Fruit fly (Drosophila melanogaster) whole organism, wandering third instar larva: ENCODE results near the gene CG8209.

Experiments
- Dfd ChIP-seq: fragments of >200 bp; optimal IDR thresholded peaks from 2 replicates; lab custom pipeline; 2017; ENCODE audit warnings: missing biosample characterization, missing genetic modification characterization
- Hr78 ChIP-seq: fragments of >200 bp; optimal IDR thresholded peaks from 2 replicates; lab custom pipeline; 2017; ENCODE audit warnings: missing biosample characterization, missing genetic modification characterization
- Mio ChIP-seq: sonication (Bioruptor generic); optimal IDR thresholded peaks from 2 replicates; lab custom pipeline; 2016; ENCODE audit warnings: missing biosample characterization, missing genetic modification characterization
- OdsH ChIP-seq: fragments of 200-800 bp; sonication (Bioruptor generic); optimal IDR thresholded peaks from 2 replicates; lab custom pipeline; 2016; ENCODE audit warnings: missing biosample characterization, mild to moderate bottlenecking, missing genetic modification characterization
- dmrt93B ChIP-seq: fragments of 200-800 bp; sonication (Bioruptor generic); optimal IDR thresholded peaks from 2 replicates; lab custom pipeline; 2018; ENCODE audit warnings: missing biosample characterization, mild to moderate bottlenecking, missing genetic modification characterization
- ey ChIP-seq: fragments of 200-800 bp; sonication (Bioruptor generic); optimal IDR thresholded peaks from 2 replicates; lab custom pipeline; 2016; ENCODE audit warnings: missing biosample characterization, missing genetic modification characterization
- pan ChIP-seq: fragments of >200 bp; optimal IDR thresholded peaks from 2 replicates; lab custom pipeline; 2017
- psq ChIP-seq: fragments of 200-800 bp; sonication (Bioruptor generic); optimal IDR thresholded peaks from 3 replicates; lab custom pipeline; 2017; ENCODE audit warnings: missing biosample characterization, mild to moderate bottlenecking, missing genetic modification characterization, moderate library complexity
- sv ChIP-seq: fragments of 200-800 bp; sonication (Bioruptor generic); optimal IDR thresholded peaks from 3 replicates; lab custom pipeline; 2016; ENCODE audit warnings: missing biosample characterization, missing genetic modification characterization

DNA sequence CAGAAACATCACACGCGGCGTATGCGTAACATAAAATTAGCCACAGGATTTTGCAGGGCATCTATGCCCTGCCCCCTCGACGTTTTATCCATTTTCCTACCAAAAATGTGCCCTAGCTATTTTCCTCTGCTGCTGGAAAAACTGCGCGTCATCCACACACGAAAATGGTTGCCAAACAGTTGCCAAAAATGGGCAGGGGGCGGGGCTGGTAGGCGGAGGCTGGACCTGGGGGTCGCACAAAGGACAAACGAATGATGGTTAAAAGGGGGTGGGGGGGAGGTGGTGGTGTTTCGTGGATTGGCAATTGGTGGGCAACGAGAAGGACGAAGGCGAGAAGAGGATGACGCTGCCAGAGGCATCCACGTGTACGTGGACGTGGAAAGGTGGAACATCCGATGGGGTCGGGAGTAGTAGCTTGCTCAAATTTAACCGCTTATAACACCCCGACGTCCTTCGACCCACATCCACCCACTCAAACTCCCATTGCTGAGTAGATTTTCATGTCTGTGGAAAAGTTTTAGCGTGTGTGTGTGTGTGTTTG lies 24.9 kb downstream of the CG8209 start:
- no peak for TF ChIP-seq dmrt93B (GFP tag; lab: Kevin White, UChicago)
- TF ChIP-seq pan: no peak
- no peak for TF ChIP-seq sv (GFP tag; lab: Kevin White, UChicago)
- TF ChIP-seq Mio (GFP tag; lab: Kevin White, UChicago): no peak
- no peak for TF ChIP-seq Hr78 (GFP tag; lab: Kevin White, UChicago)
- TF ChIP-seq OdsH (GFP tag; lab: Kevin White, UChicago): no peak
- TF ChIP-seq Dfd (GFP tag; lab: Kevin White, UChicago): no peak
- no peak for TF ChIP-seq ey (GFP tag; lab: Kevin White, UChicago)
- no peak for TF ChIP-seq psq (GFP tag; lab: Kevin White, UChicago)
